Fruit fly (Drosophila melanogaster) whole organism, embryonic: Measurements from ENCODE around the gene nop5.

Experiments
- Adf1 ChIP-seq: fragments of 200-800 bp; sonication (Bioruptor generic); IDR thresholded peaks from 2 replicates; pipeline ENCODE4 v1.3.6; 2022; ENCODE audit warnings: missing biosample characterization, missing genetic modification characterization
- CG10979 ChIP-seq: fragments of 200-800 bp; sonication (Bioruptor generic); optimal IDR thresholded peaks from 2 replicates; lab custom pipeline; 2018; ENCODE audit warnings: missing biosample characterization, mild to moderate bottlenecking, missing genetic modification characterization, moderate library complexity
- CG11247 ChIP-seq: fragments of 200-800 bp; sonication (Bioruptor generic); IDR thresholded peaks from 2 replicates; pipeline ENCODE4 v1.3.6; 2022; ENCODE audit warnings: missing biosample characterization, missing genetic modification characterization
- CG12071 ChIP-seq: fragments of 200-800 bp; sonication (Bioruptor generic); optimal IDR thresholded peaks from 3 replicates; lab custom pipeline; 2018; ENCODE audit warnings: missing biosample characterization, mild to moderate bottlenecking, missing genetic modification characterization
- CG12155 ChIP-seq: fragments of 200-800 bp; sonication (Bioruptor generic); optimal IDR thresholded peaks from 3 replicates; lab custom pipeline; 2016; ENCODE audit warnings: missing biosample characterization, missing genetic modification characterization
- CG12659 ChIP-seq: fragments of 200-800 bp; sonication (Bioruptor generic); optimal IDR thresholded peaks from 3 replicates; lab custom pipeline; 2017; ENCODE audit warnings: mild to moderate bottlenecking, missing biosample characterization, missing genetic modification reagents, missing genetic modification characterization
- CG12942 ChIP-seq: fragments of 200-800 bp; sonication (Bioruptor generic); optimal IDR thresholded peaks from 3 replicates; lab custom pipeline; 2016; ENCODE audit warnings: missing biosample characterization, missing genetic modification characterization
- CG13424 ChIP-seq: fragments of 200-800 bp; sonication (Bioruptor generic); optimal IDR thresholded peaks from 2 replicates; lab custom pipeline; 2019; ENCODE audit warnings: missing biosample characterization, mild to moderate bottlenecking, missing genetic modification characterization, moderate library complexity
- CG14860 ChIP-seq: fragments of 200-800 bp; sonication (Bioruptor generic); IDR thresholded peaks from 3 replicates; pipeline ENCODE4 v1.3.6; 2022; ENCODE audit warnings: missing biosample characterization, missing genetic modification characterization; ENCODE audit not compliant: partially characterized antibody
- CG16813 ChIP-seq: fragments of 200-800 bp; sonication (Bioruptor generic); IDR thresholded peaks from 3 replicates; pipeline ENCODE4 v1.3.6; 2022; ENCODE audit warnings: missing biosample characterization, missing genetic modification characterization; ENCODE audit not compliant: partially characterized antibody
- CG17568 ChIP-seq: fragments of 200-800 bp; sonication (Bioruptor generic); optimal IDR thresholded peaks from 2 replicates; lab custom pipeline; 2018; ENCODE audit warnings: missing biosample characterization, mild to moderate bottlenecking, missing genetic modification characterization, moderate library complexity
- CG17612 ChIP-seq: fragments of 200-800 bp; sonication (Bioruptor generic); IDR thresholded peaks from 2 replicates; pipeline ENCODE4 v1.3.6; 2022; ENCODE audit warnings: missing biosample characterization, missing genetic modification characterization
- CG1832 ChIP-seq: fragments of 200-800 bp; sonication (Bioruptor generic); optimal IDR thresholded peaks from 2 replicates; lab custom pipeline; 2017; ENCODE audit warnings: missing biosample characterization, mild to moderate bottlenecking, missing genetic modification characterization, inconsistent platforms
- CG18599 ChIP-seq: fragments of 200-800 bp; sonication (Bioruptor generic); optimal IDR thresholded peaks from 3 replicates; lab custom pipeline; 2017; ENCODE audit warnings: missing biosample characterization, missing genetic modification characterization, mild to moderate bottlenecking, moderate library complexity, missing genetic modification reagents
- CG2875 ChIP-seq: fragments of 200-800 bp; sonication (Bioruptor generic); optimal IDR thresholded peaks from 2 replicates; lab custom pipeline; 2017; ENCODE audit warnings: missing biosample characterization, mild to moderate bottlenecking, missing genetic modification characterization, missing genetic modification reagents
- CG6272 ChIP-seq: fragments of 200-800 bp; sonication (Bioruptor generic); IDR thresholded peaks from 2 replicates; pipeline ENCODE4 v1.3.6; 2022; ENCODE audit warnings: missing biosample characterization, missing genetic modification characterization
- CG6765 ChIP-seq: fragments of 200-800 bp; sonication (Bioruptor generic); optimal IDR thresholded peaks from 3 replicates; lab custom pipeline; 2017; ENCODE audit warnings: missing biosample characterization, mild to moderate bottlenecking, missing genetic modification characterization
- CG7928 ChIP-seq: fragments of 200-800 bp; sonication (Bioruptor generic); optimal IDR thresholded peaks from 2 replicates; lab custom pipeline; 2017; ENCODE audit warnings: missing biosample characterization, mild to moderate bottlenecking, missing genetic modification characterization
- CG8281 ChIP-seq: fragments of 200-800 bp; sonication (Bioruptor generic); optimal IDR thresholded peaks from 2 replicates; lab custom pipeline; 2018; ENCODE audit warnings: missing biosample characterization, mild to moderate bottlenecking, missing genetic modification characterization, moderate library complexity
- CG9876 ChIP-seq: fragments of 200-800 bp; sonication (Bioruptor generic); optimal IDR thresholded peaks from 2 replicates; lab custom pipeline; 2016; ENCODE audit warnings: missing biosample characterization, missing genetic modification characterization
- Eip74EF ChIP-seq, 2 experiments: fragments of 200-800 bp in 1 of 2; fragments of >200 bp in 1 of 2; sonication (Bioruptor generic) in 1 of 2; optimal IDR thresholded peaks; 2 replicates each; lab custom pipeline; 2017 to 2019; ENCODE audit warnings: missing biosample characterization in 2 of 2, missing genetic modification characterization in 2 of 2, mild to moderate bottlenecking in 1 of 2, moderate library complexity in 1 of 2
- HLH54F ChIP-seq: fragments of 200-800 bp; sonication (Bioruptor generic); optimal IDR thresholded peaks from 3 replicates; lab custom pipeline; 2016; ENCODE audit warnings: missing biosample characterization, missing genetic modification characterization
- HLHmδ ChIP-seq: fragments of 200-800 bp; sonication (Bioruptor generic); optimal IDR thresholded peaks from 2 replicates; lab custom pipeline; 2018; ENCODE audit warnings: missing biosample characterization, mild to moderate bottlenecking, missing genetic modification characterization, moderate library complexity
- Mes4 ChIP-seq: fragments of 200-800 bp; sonication (Bioruptor generic); optimal IDR thresholded peaks from 2 replicates; lab custom pipeline; 2016; ENCODE audit warnings: missing biosample characterization, missing genetic modification characterization
- Ptx1 ChIP-seq: fragments of 200-800 bp; sonication (Bioruptor generic); IDR thresholded peaks from 2 replicates; pipeline ENCODE4 v1.3.6; 2022; ENCODE audit warnings: missing biosample characterization, missing genetic modification characterization
- Scr ChIP-seq: fragments of 200-800 bp; sonication (Bioruptor generic); IDR thresholded peaks from 2 replicates; pipeline ENCODE4 v1.3.6; 2022; ENCODE audit warnings: missing biosample characterization, missing genetic modification characterization; ENCODE audit not compliant: partially characterized antibody
- Six4 ChIP-seq: fragments of 200-800 bp; sonication (Bioruptor generic); optimal IDR thresholded peaks from 2 replicates; lab custom pipeline; 2016; ENCODE audit warnings: missing biosample characterization, missing genetic modification characterization
- bsh ChIP-seq, 2 experiments: fragments of 200-800 bp; sonication (Bioruptor generic); optimal IDR thresholded peaks; 2 replicates each; lab custom pipeline; 2017 to 2018; ENCODE audit warnings: mild to moderate bottlenecking in 2 of 2, missing biosample characterization in 2 of 2, missing genetic modification characterization in 2 of 2, moderate library complexity in 1 of 2
- cg ChIP-seq: fragments of 200-800 bp; sonication (Bioruptor generic); optimal IDR thresholded peaks from 3 replicates; lab custom pipeline; 2019; ENCODE audit warnings: missing biosample characterization, mild to moderate bottlenecking, missing genetic modification characterization, moderate library complexity
- corto ChIP-seq: fragments of 200-800 bp; sonication (Bioruptor generic); optimal IDR thresholded peaks from 2 replicates; lab custom pipeline; 2016; ENCODE audit warnings: missing biosample characterization, mild to moderate bottlenecking, missing genetic modification characterization, moderate library complexity
- eve ChIP-seq, 2 experiments: fragments of >200 bp; optimal IDR thresholded peaks; 2 replicates each; lab custom pipeline; 2017; ENCODE audit warnings: missing biosample characterization in 2 of 2, missing genetic modification characterization in 2 of 2
- eyg ChIP-seq: fragments of 200-800 bp; sonication (Bioruptor generic); optimal IDR thresholded peaks from 3 replicates; lab custom pipeline; 2016; ENCODE audit warnings: missing biosample characterization, missing genetic modification characterization
- gce ChIP-seq: fragments of 200-800 bp; sonication (Bioruptor generic); IDR thresholded peaks from 3 replicates; pipeline ENCODE4 v1.3.6; 2022; ENCODE audit warnings: missing biosample characterization, missing genetic modification characterization
- her ChIP-seq: fragments of 200-800 bp; sonication (Bioruptor generic); optimal IDR thresholded peaks from 2 replicates; lab custom pipeline; 2016; ENCODE audit warnings: missing biosample characterization, missing genetic modification characterization
- inv ChIP-seq: fragments of 200-800 bp; sonication (Bioruptor generic); IDR thresholded peaks from 2 replicates; pipeline ENCODE4 v1.3.6; 2022; ENCODE audit warnings: missing biosample characterization, missing genetic modification characterization; ENCODE audit not compliant: partially characterized antibody
- lmd ChIP-seq: fragments of 200-800 bp; sonication (Bioruptor generic); IDR thresholded peaks from 2 replicates; pipeline ENCODE4 v1.3.6; 2022; ENCODE audit warnings: missing biosample characterization, missing genetic modification characterization
- luna ChIP-seq: fragments of 200-800 bp; sonication (Bioruptor generic); optimal IDR thresholded peaks from 2 replicates; lab custom pipeline; 2016; ENCODE audit warnings: missing biosample characterization, missing genetic modification characterization
- maf-S ChIP-seq: fragments of 200-800 bp; sonication (Bioruptor generic); optimal IDR thresholded peaks from 2 replicates; lab custom pipeline; 2016; ENCODE audit warnings: missing biosample characterization, missing genetic modification characterization
- p53 ChIP-seq: fragments of 200-800 bp; sonication (Bioruptor generic); optimal IDR thresholded peaks from 2 replicates; lab custom pipeline; 2016; ENCODE audit warnings: missing biosample characterization, missing genetic modification characterization
- pan ChIP-seq, 4 experiments: fragments of >200 bp in 3 of 4; fragments of 200-800 bp in 1 of 4; sonication (Bioruptor generic) in 1 of 4; optimal IDR thresholded peaks in 3 of 4; IDR thresholded peaks in 1 of 4; 2 replicates each; pipeline versions ENCODE4 v1.3.6 to Lab custom; 2017 to 2022; ENCODE audit warnings: missing biosample characterization in 2 of 4, missing genetic modification characterization in 2 of 4, mixed read lengths in 1 of 4
- salm ChIP-seq: fragments of 200-800 bp; sonication (Bioruptor generic); optimal IDR thresholded peaks from 2 replicates; lab custom pipeline; 2018; ENCODE audit warnings: missing biosample characterization, mild to moderate bottlenecking, missing genetic modification characterization
- sd ChIP-seq: fragments of 200-800 bp; sonication (Bioruptor generic); optimal IDR thresholded peaks from 3 replicates; lab custom pipeline; 2018; ENCODE audit warnings: missing biosample characterization, mild to moderate bottlenecking, missing genetic modification characterization, moderate library complexity
- shn ChIP-seq: fragments of 200-800 bp; sonication (Bioruptor generic); optimal IDR thresholded peaks from 3 replicates; lab custom pipeline; 2016; ENCODE audit warnings: missing biosample characterization, missing genetic modification characterization
- sisA ChIP-seq: fragments of 200-800 bp; sonication (Bioruptor generic); IDR thresholded peaks from 2 replicates; pipeline ENCODE4 v1.3.6; 2022; ENCODE audit warnings: missing biosample characterization, missing genetic modification characterization
- ssp ChIP-seq: fragments of 200-800 bp; sonication (Bioruptor generic); IDR thresholded peaks from 2 replicates; pipeline ENCODE4 v1.3.6; 2022; ENCODE audit warnings: missing biosample characterization, missing genetic modification characterization
- tap ChIP-seq: fragments of 200-800 bp; optimal IDR thresholded peaks from 3 replicates; lab custom pipeline; 2019; ENCODE audit warnings: missing biosample characterization, mild to moderate bottlenecking, missing genetic modification characterization, moderate library complexity
- tgo ChIP-seq: fragments of 200-800 bp; sonication (Bioruptor generic); IDR thresholded peaks from 3 replicates; pipeline ENCODE4 v1.3.6; 2022; ENCODE audit warnings: missing biosample characterization, missing genetic modification characterization
- vnd ChIP-seq: fragments of 200-800 bp; sonication (Bioruptor generic); IDR thresholded peaks from 3 replicates; pipeline ENCODE4 v1.3.6; 2022; ENCODE audit warnings: missing biosample characterization, missing genetic modification characterization; ENCODE audit not compliant: partially characterized antibody
- yki ChIP-seq: fragments of >200 bp; optimal IDR thresholded peaks from 3 replicates; lab custom pipeline; 2018

nop5 gene

DNA sequence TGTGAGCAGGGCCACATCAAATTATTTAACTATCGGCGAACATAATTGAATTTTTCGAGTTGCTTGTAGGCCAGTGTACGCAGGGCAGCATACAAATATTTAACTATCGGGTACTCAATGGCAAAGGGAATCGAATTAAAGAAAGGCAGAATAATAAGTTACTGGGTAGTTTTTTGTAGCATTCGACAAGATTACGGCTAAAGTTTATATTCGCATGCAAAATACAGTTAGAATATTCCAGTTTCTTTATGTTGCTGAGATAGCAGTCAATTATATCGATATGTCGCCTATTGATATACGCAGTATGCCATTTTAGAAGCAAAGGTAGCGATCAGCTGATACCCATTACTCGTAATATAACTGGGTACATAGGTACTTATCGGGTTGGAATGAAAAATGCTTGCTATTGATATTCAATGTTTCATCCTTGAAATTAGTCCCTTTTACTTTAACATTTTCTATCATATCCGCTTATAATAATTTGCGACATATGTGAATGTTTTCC is 49.5 kb upstream of the nop5 start (continued):
- TF ChIP-seq CG16813 (GFP tag; lab: Robert Waterston, UW) (peak; percentile 5), CG6765 (GFP tag; lab: Kevin White, UChicago) (no peak), CG12071 (GFP tag; lab: Kevin White, UChicago) (peak; percentile 44), gce (GFP tag; lab: Robert Waterston, UW) (no peak), CG11247 (GFP tag; lab: Robert Waterston, UW) (no peak), sd (tag; lab: Kevin White, UChicago) (peak; percentile 78), inv (GFP tag; lab: Robert Waterston, UW) (no peak), p53 (GFP tag; lab: Kevin White, UChicago) (peak; percentile 13), bsh (GFP tag; optimal IDR thresholded peaks at IDR 0.05; lab: Kevin White, UChicago) (peak in 1 of 2 experiments; percentile 68), CG17568 (GFP tag; lab: Kevin White, UChicago) (no peak), CG8281 (tag; lab: Kevin White, UChicago) (no peak), ssp (GFP tag; lab: Robert Waterston, UW) (0 out of 2 replicates have a peak, but pooled peaks have one; percentile 20), CG7928 (GFP tag; lab: Kevin White, UChicago) (peak; percentile 86), maf-S (GFP tag; lab: Kevin White, UChicago) (peak; percentile 9), Scr (GFP tag; lab: Robert Waterston, UW) (peak; percentile 86), Eip74EF (GFP tag; optimal IDR thresholded peaks at IDR 0.05; lab: Kevin White, UChicago) (peak in 1 of 2 experiments; percentile 26), Ptx1 (GFP tag; lab: Robert Waterston, UW) (0 out of 2 replicates have a peak, but pooled peaks have one; percentile 15), CG12942 (no peak), CG18599 (GFP tag; lab: Kevin White, UChicago) (no peak), HLHmδ (GFP tag; lab: Kevin White, UChicago) (no peak), eve (GFP tag; optimal IDR thresholded peaks at IDR 0.05; lab: Kevin White, UChicago) (no peak), CG1832 (GFP tag; lab: Kevin White, UChicago) (no peak), cg (GFP tag; lab: Kevin White, UChicago) (no peak), shn (GFP tag; lab: Kevin White, UChicago) (peak; percentile 38), CG12155 (no peak), vnd (GFP tag; lab: Robert Waterston, UW) (peak; percentile 57), her (GFP tag; lab: Kevin White, UChicago) (peak; percentile 66), HLH54F (peak; percentile 32), tgo (GFP tag; lab: Robert Waterston, UW) (peak; percentile 31; the same call in 1 of the 3 replicates), CG17612 (GFP tag; lab: Robert Waterston, UW) (no peak), corto (GFP tag; lab: Kevin White, UChicago) (no peak), Adf1 (GFP tag; lab: Robert Waterston, UW) (no peak), yki (lab: Kevin White, UChicago) (no peak), pan (optimal IDR thresholded peaks at IDR 0.05; lab: Kevin White, UChicago) (peak in 1 of 2 experiments; percentile 52), pan (GFP tag; optimal IDR thresholded peaks at IDR 0.05 in 1 of 2, IDR thresholded peaks at IDR 0.05 in 1 of 2) (no peak), CG6272 (GFP tag; lab: Robert Waterston, UW) (no peak; the same call in 1 of the 2 replicates), eyg (peak; percentile 13), sisA (no peak), Mes4 (GFP tag; lab: Kevin White, UChicago) (peak; percentile 59), CG12659 (GFP tag; lab: Kevin White, UChicago) (peak; percentile 24), tap (tag; lab: Kevin White, UChicago) (peak; percentile 45), CG10979 (tag; lab: Kevin White, UChicago) (peak; percentile 53), Six4 (GFP tag; lab: Kevin White, UChicago) (peak; percentile 20), salm (peak; percentile 35), CG13424 (tag; lab: Kevin White, UChicago) (peak; percentile 28), CG2875 (GFP tag; lab: Kevin White, UChicago) (peak; percentile 55), CG9876 (GFP tag; lab: Kevin White, UChicago) (no peak), CG14860 (peak; percentile 59), luna (GFP tag; lab: Kevin White, UChicago) (peak; percentile 10), lmd (GFP tag; lab: Robert Waterston, UW) (no peak; the same call in 1 of the 2 replicates)
